Worm (Caenorhabditis elegans) whole organism, young adult: ENCODE data around the gene rga-4.

ENCODE experiments used
- B0019.2 ChIP-seq: fragments of 200-800 bp; sonication (Bioruptor generic); conservative IDR thresholded peaks from 2 replicates; pipeline ENCODE4 v1.3.6; 2022; ENCODE audit warnings: missing genetic modification reagents, missing genetic modification characterization, missing compliant biosample characterization
- F57C9.4 ChIP-seq: sonication (generic microtip); optimal IDR thresholded peaks from 2 replicates; lab custom pipeline; 2017; ENCODE audit warnings: mild to moderate bottlenecking, missing genetic modification characterization, missing compliant biosample characterization
- atf-7 ChIP-seq: sonication (generic microtip); optimal IDR thresholded peaks from 2 replicates; lab custom pipeline; 2017; ENCODE audit warnings: mild to moderate bottlenecking, missing genetic modification characterization, missing compliant biosample characterization
- attf-6 ChIP-seq: fragments of 200-800 bp; sonication (Bioruptor generic); IDR thresholded peaks from 2 replicates; pipeline ENCODE4 v1.3.6; 2022; ENCODE audit warnings: missing genetic modification reagents, missing genetic modification characterization, missing compliant biosample characterization
- cebp-1 ChIP-seq, 2 experiments: fragments of 200-800 bp in 1 of 2; sonication (Bioruptor generic) in 1 of 2; sonication (generic microtip) in 1 of 2; IDR thresholded peaks in 1 of 2; optimal IDR thresholded peaks in 1 of 2; 2 replicates each; pipeline versions ENCODE4 v1.3.6 to Lab custom; 2017 to 2022; ENCODE audit warnings: missing compliant biosample characterization in 2 of 2, missing genetic modification characterization in 2 of 2, mild to moderate bottlenecking in 1 of 2, missing genetic modification reagents in 1 of 2, moderate library complexity in 1 of 2
- ceh-27 ChIP-seq: fragments of 200-800 bp; sonication (Bioruptor generic); optimal IDR thresholded peaks from 2 replicates; lab custom pipeline; 2018; ENCODE audit warnings: mild to moderate bottlenecking, missing genetic modification characterization, moderate library complexity, missing compliant biosample characterization
- ceh-58 ChIP-seq: fragments of 200-800 bp; sonication (Bioruptor generic); IDR thresholded peaks from 2 replicates; pipeline ENCODE4 v1.3.6; 2022; ENCODE audit warnings: missing genetic modification characterization, missing compliant biosample characterization
- dpff-1 ChIP-seq: sonication (generic microtip); optimal IDR thresholded peaks from 2 replicates; lab custom pipeline; 2017; ENCODE audit warnings: mild to moderate bottlenecking, missing genetic modification characterization, missing compliant biosample characterization
- efl-1 ChIP-seq: fragments of 150-350 bp; optimal IDR thresholded peaks from 2 replicates; lab custom pipeline; 2014; ENCODE audit warnings: missing biosample characterization, missing genetic modification reagents, missing genetic modification characterization
- egl-18 ChIP-seq: fragments of 200-800 bp; sonication (Bioruptor generic); IDR thresholded peaks from 2 replicates; pipeline ENCODE4 v1.3.6; 2022; ENCODE audit warnings: missing genetic modification reagents, missing genetic modification characterization, missing compliant biosample characterization
- egrh-3 ChIP-seq: fragments of 200-800 bp; sonication (Bioruptor generic); IDR thresholded peaks from 2 replicates; pipeline ENCODE4 v1.3.6; 2022; ENCODE audit warnings: missing genetic modification reagents, missing genetic modification characterization, missing compliant biosample characterization
- fkh-3 ChIP-seq: sonication (generic microtip); optimal IDR thresholded peaks from 2 replicates; lab custom pipeline; 2016; ENCODE audit warnings: mild to moderate bottlenecking, missing genetic modification characterization, missing compliant biosample characterization
- hlh-12 ChIP-seq: sonication (generic microtip); optimal IDR thresholded peaks from 2 replicates; lab custom pipeline; 2016; ENCODE audit warnings: missing genetic modification characterization, missing compliant biosample characterization
- lin-35 ChIP-seq, 3 experiments: fragments of 150-350 bp in 2 of 3; sonication (generic microtip) in 1 of 3; optimal IDR thresholded peaks; 2 replicates each; lab custom pipeline; 2014 to 2018; ENCODE audit warnings: missing biosample characterization in 3 of 3, missing genetic modification characterization in 3 of 3, missing genetic modification reagents in 3 of 3
- lin-54 ChIP-seq: fragments of 200-800 bp; sonication (Bioruptor generic); optimal IDR thresholded peaks from 2 replicates; lab custom pipeline; 2018; ENCODE audit warnings: mild to moderate bottlenecking, missing genetic modification characterization, missing compliant biosample characterization
- lsy-27 ChIP-seq: sonication (generic microtip); optimal IDR thresholded peaks from 2 replicates; lab custom pipeline; 2017; ENCODE audit warnings: missing genetic modification characterization, mild to moderate bottlenecking, missing compliant biosample characterization, antibody characterized with exemption, missing genotype, borderline replicate concordance; ENCODE audit not compliant: insufficient read depth
- madf-8 ChIP-seq: fragments of 200-800 bp; sonication (Bioruptor generic); conservative IDR thresholded peaks from 2 replicates; pipeline ENCODE4 v1.3.6; 2022; ENCODE audit warnings: missing genetic modification reagents, missing genetic modification characterization, missing compliant biosample characterization
- mcd-1 ChIP-seq: fragments of 200-800 bp; sonication (Bioruptor generic); IDR thresholded peaks from 2 replicates; pipeline ENCODE4 v1.3.6; 2022; ENCODE audit warnings: missing genetic modification reagents, missing genetic modification characterization, missing compliant biosample characterization
- mxl-1 ChIP-seq: sonication (generic microtip); optimal IDR thresholded peaks from 2 replicates; lab custom pipeline; 2016; ENCODE audit warnings: missing genetic modification characterization, missing compliant biosample characterization
- nfya-1 ChIP-seq: sonication (generic microtip); optimal IDR thresholded peaks from 2 replicates; lab custom pipeline; 2017; ENCODE audit warnings: antibody characterized with exemption, missing compliant biosample characterization, missing genetic modification characterization, borderline replicate concordance; ENCODE audit not compliant: insufficient read depth
- nhr-120 ChIP-seq: fragments of 200-800 bp; sonication (Bioruptor generic); IDR thresholded peaks from 2 replicates; pipeline ENCODE4 v1.3.6; 2022; ENCODE audit warnings: missing genetic modification characterization, missing compliant biosample characterization
- nhr-27 ChIP-seq: fragments of 200-800 bp; sonication (Bioruptor generic); optimal IDR thresholded peaks from 2 replicates; lab custom pipeline; 2018; ENCODE audit warnings: mild to moderate bottlenecking, missing genetic modification characterization, moderate library complexity, missing compliant biosample characterization
- repo-1 ChIP-seq: sonication (generic microtip); optimal IDR thresholded peaks from 2 replicates; lab custom pipeline; 2017; ENCODE audit warnings: mild to moderate bottlenecking, missing genetic modification characterization, missing compliant biosample characterization
- rpc-1 ChIP-seq, 2 experiments: fragments of 150-350 bp in 1 of 2; sonication (generic microtip) in 1 of 2; optimal IDR thresholded peaks; 2 replicates each; lab custom pipeline; 2014 to 2018; ENCODE audit warnings: missing biosample characterization in 1 of 2, missing genetic modification characterization in 1 of 2, missing genetic modification reagents in 1 of 2, missing genotype in 1 of 2
- sdz-38 ChIP-seq: sonication (generic microtip); optimal IDR thresholded peaks from 2 replicates; lab custom pipeline; 2016; ENCODE audit warnings: missing genotype, missing genetic modification characterization, missing compliant biosample characterization
- snpc-1.3 ChIP-seq: sonication (generic microtip); optimal IDR thresholded peaks from 2 replicates; lab custom pipeline; 2017; ENCODE audit warnings: missing genetic modification characterization, mild to moderate bottlenecking, missing compliant biosample characterization, antibody characterized with exemption, moderate library complexity, missing genotype, missing genetic modification reagents; ENCODE audit not compliant: insufficient read depth
- somi-1 ChIP-seq: fragments of 200-800 bp; sonication (Bioruptor generic); optimal IDR thresholded peaks from 2 replicates; lab custom pipeline; 2018; ENCODE audit warnings: mild to moderate bottlenecking, missing genetic modification characterization, missing compliant biosample characterization
- tbp1 ChIP-seq: fragments of 200-800 bp; sonication (Bioruptor generic); optimal IDR thresholded peaks from 2 replicates; lab custom pipeline; 2018; ENCODE audit warnings: mild to moderate bottlenecking, missing genetic modification characterization, missing compliant biosample characterization
- unc-130 ChIP-seq: sonication (generic microtip); optimal IDR thresholded peaks from 2 replicates; lab custom pipeline; 2016; ENCODE audit warnings: missing genetic modification reagents, missing genetic modification characterization, missing compliant biosample characterization
- zfh-2 ChIP-seq: fragments of 200-800 bp; sonication (Bioruptor generic); conservative IDR thresholded peaks from 2 replicates; pipeline ENCODE4 v1.3.6; 2022; ENCODE audit warnings: missing genetic modification reagents, missing genetic modification characterization, missing compliant biosample characterization
- zim-3 ChIP-seq: sonication (generic microtip); optimal IDR thresholded peaks from 2 replicates; lab custom pipeline; 2017; ENCODE audit warnings: mild to moderate bottlenecking, missing genetic modification characterization, moderate library complexity, missing compliant biosample characterization
- ztf-28 ChIP-seq: fragments of 200-800 bp; sonication (Bioruptor generic); IDR thresholded peaks from 2 replicates; pipeline ENCODE4 v1.3.6; 2022; ENCODE audit warnings: missing genetic modification reagents, missing genetic modification characterization, missing compliant biosample characterization

Gene rga-4

DNA sequence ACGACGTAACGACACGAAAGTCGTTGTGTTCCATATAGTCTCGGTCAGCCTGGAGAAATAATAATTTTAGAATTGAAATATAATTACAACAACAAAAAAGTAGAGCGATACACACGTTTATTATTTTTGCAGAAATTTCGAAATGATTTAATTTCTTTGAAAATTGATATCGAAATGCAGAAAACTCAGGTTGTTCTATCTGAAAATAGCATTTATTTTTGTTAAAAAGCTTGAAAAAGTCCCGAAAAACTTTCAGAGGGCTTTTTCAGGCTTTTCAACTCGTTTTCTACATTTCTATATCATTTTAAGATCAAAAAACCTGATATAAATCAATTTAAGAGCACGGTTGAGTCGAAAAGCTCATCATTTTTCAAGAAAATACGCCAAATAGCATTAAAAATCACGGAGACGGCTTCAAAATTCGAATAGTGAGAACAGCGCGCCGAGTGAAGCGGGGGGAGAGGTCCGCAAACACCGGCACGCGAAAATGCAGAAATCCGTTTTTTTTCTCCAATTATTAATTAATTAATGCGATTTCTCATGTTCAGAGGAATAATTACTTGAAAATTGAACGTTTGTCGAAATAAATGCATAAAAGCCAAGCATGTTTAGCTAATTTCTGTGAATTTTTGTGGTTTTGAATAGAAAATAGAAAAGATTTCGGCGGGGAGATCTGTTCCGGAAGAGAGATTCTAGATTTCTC is at the start of gene rga-4:
Gene rga-4 (minus strand): TSS at position 51 of the 703 bp plus-strand sequence.
- TF ChIP-seq lin-35 (GFP tag; optimal IDR thresholded peaks at IDR 0.05; lab: Kevin White, UChicago): peak in 1 of 3 experiments; percentile 4
- peak; percentile 23 for TF ChIP-seq snpc-1.3 (tag; lab: Kevin White, UChicago)
- no peak for TF ChIP-seq ztf-28
- TF ChIP-seq cebp-1 (GFP tag; IDR thresholded peaks at IDR 0.05; lab: Robert Waterston, UW): no peak
- peak; percentile 3 for TF ChIP-seq cebp-1 (tag; optimal IDR thresholded peaks at IDR 0.05; lab: Kevin White, UChicago)
- no peak for TF ChIP-seq unc-130 (GFP tag; lab: Kevin White, UChicago)
- TF ChIP-seq B0019.2 (GFP tag; lab: Robert Waterston, UW): no peak
- TF ChIP-seq efl-1: peak; percentile 11
- TF ChIP-seq tbp1 (GFP tag; lab: Kevin White, UChicago): no peak

DNA sequence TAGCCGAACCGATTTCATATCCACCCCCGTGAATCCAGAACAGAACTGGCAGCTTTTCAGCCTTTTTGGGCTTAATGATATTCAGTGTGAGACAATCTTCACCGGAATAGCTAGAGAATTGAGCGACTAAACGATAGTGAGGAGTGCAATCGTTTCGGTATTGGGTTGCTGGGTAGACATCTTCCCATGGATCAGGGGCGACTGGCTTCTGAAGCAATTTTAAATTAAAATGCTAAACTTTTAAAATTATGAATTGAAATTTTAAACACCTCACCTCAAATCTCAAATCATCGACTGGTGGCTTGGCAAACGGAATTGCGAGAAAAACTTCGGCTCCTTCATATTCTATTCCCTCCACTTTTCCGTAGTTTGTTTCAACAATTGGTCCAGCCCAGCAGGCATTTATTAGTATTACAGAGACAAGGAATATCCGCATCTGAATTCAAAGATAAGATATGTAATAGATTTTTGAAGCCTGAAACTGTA is 48.7 kb upstream of the rga-4 start, which contains the start of gene ges-1:
Gene ges-1 (minus strand): TSS at position 436 of the 486 bp plus-strand sequence.
- TF ChIP-seq nhr-120 (GFP tag; lab: Robert Waterston, UW) (no peak), lsy-27 (tag; lab: Kevin White, UChicago) (no peak), repo-1 (no peak), egrh-3 (GFP tag; lab: Robert Waterston, UW) (no peak), somi-1 (GFP tag; lab: Kevin White, UChicago) (no peak), mcd-1 (no peak), egl-18 (GFP tag; lab: Robert Waterston, UW) (no peak), ceh-58 (GFP tag; lab: Robert Waterston, UW) (no peak), ceh-27 (GFP tag; lab: Kevin White, UChicago) (no peak), mxl-1 (tag; lab: Kevin White, UChicago) (no peak), sdz-38 (tag; lab: Kevin White, UChicago) (no peak), attf-6 (GFP tag; lab: Robert Waterston, UW) (no peak), lin-54 (GFP tag; lab: Kevin White, UChicago) (no peak), hlh-12 (tag; lab: Kevin White, UChicago) (no peak), F57C9.4 (tag; lab: Kevin White, UChicago) (no peak), atf-7 (tag; lab: Kevin White, UChicago) (no peak)

DNA sequence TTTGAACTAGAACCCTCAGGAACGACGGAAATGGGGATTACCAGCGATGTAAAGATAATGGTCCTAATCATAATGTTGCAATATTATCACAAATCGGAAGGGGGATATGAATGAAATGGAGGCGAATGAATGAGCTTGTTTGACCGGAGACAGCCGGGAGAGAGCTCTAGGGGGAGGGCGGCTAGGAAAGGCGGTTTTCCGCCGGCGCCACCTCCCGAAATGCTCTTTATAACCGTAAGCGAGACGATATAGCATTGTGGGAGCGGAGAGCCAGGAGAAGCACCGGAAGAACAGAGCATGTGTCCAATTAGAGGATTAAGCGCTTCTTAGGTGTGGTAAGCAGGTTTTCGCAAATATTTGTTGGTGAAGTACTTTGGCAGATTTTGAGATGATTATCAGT is 42.5 kb upstream of the rga-4 start, which contains the start of gene R12A1.3:
Gene R12A1.3 (minus strand): TSS at position 200 of the 400 bp plus-strand sequence.
- no peak for TF ChIP-seq nhr-27 (tag; lab: Kevin White, UChicago)
- TF ChIP-seq fkh-3 (tag; lab: Kevin White, UChicago): no peak
- TF ChIP-seq madf-8 (GFP tag; lab: Robert Waterston, UW): no peak
- no peak for TF ChIP-seq dpff-1 (tag; lab: Kevin White, UChicago)
- TF ChIP-seq nfya-1: no peak
- TF ChIP-seq rpc-1 (optimal IDR thresholded peaks at IDR 0.05; lab: Kevin White, UChicago): no peak
- no peak for TF ChIP-seq rpc-1 (tag; optimal IDR thresholded peaks at IDR 0.05; lab: Kevin White, UChicago)
- peak; percentile 55 for TF ChIP-seq zfh-2 (GFP tag; lab: Robert Waterston, UW)
- TF ChIP-seq zim-3 (tag; lab: Kevin White, UChicago): no peak
